Worm (Caenorhabditis elegans) whole organism, midembryonic: ENCODE data around the gene egl-17.
A peak's percentile ranks its signal among the peaks of the same experiment; 100 is the strongest.

Experiments used
- T22C8.4 ChIP-seq: fragments of 200-800 bp; sonication (Bioruptor generic); IDR thresholded peaks from 2 replicates; pipeline ENCODE4 v1.3.6; 2022; ENCODE audit warnings: missing genetic modification characterization, missing compliant biosample characterization
- cog-1 ChIP-seq: sonication (generic microtip); optimal IDR thresholded peaks from 2 replicates; lab custom pipeline; 2016; ENCODE audit warnings: missing genetic modification characterization, missing compliant biosample characterization
- flt-1 ChIP-seq: fragments of 200-800 bp; sonication (Bioruptor generic); IDR thresholded peaks from 2 replicates; pipeline ENCODE4 v1.3.6; 2022; ENCODE audit warnings: missing genetic modification characterization, missing compliant biosample characterization
- klf-2 ChIP-seq: fragments of 200-800 bp; sonication (Bioruptor generic); conservative IDR thresholded peaks from 2 replicates; pipeline ENCODE4 v1.3.6; 2022; ENCODE audit warnings: missing genetic modification reagents, missing genetic modification characterization, missing compliant biosample characterization
- med-1 ChIP-seq: sonication (generic microtip); optimal IDR thresholded peaks from 2 replicates; lab custom pipeline; 2017; ENCODE audit warnings: missing genetic modification characterization, mild to moderate bottlenecking, missing compliant biosample characterization, antibody characterized with exemption, missing genetic modification reagents; ENCODE audit not compliant: insufficient read depth
- ref-1 ChIP-seq: fragments of 200-800 bp; sonication (Bioruptor generic); conservative IDR thresholded peaks from 2 replicates; pipeline ENCODE4 v1.3.6; 2022; ENCODE audit warnings: missing genetic modification reagents, missing genetic modification characterization, missing compliant biosample characterization
- tab-1 ChIP-seq: fragments of 200-800 bp; sonication (Bioruptor generic); IDR thresholded peaks from 2 replicates; pipeline ENCODE4 v1.3.6; 2022; ENCODE audit warnings: missing genetic modification characterization, missing compliant biosample characterization
- ztf-23 ChIP-seq: fragments of 200-800 bp; sonication (Bioruptor generic); IDR thresholded peaks from 2 replicates; pipeline ENCODE4 v1.3.6; 2022; ENCODE audit warnings: missing genetic modification reagents, missing genetic modification characterization, missing compliant biosample characterization
- ztf-29 ChIP-seq: fragments of 200-800 bp; sonication (Bioruptor generic); IDR thresholded peaks from 2 replicates; pipeline ENCODE4 v1.3.6; 2022; ENCODE audit warnings: missing genetic modification reagents, missing genetic modification characterization, missing compliant biosample characterization

The egl-17 gene

DNA sequence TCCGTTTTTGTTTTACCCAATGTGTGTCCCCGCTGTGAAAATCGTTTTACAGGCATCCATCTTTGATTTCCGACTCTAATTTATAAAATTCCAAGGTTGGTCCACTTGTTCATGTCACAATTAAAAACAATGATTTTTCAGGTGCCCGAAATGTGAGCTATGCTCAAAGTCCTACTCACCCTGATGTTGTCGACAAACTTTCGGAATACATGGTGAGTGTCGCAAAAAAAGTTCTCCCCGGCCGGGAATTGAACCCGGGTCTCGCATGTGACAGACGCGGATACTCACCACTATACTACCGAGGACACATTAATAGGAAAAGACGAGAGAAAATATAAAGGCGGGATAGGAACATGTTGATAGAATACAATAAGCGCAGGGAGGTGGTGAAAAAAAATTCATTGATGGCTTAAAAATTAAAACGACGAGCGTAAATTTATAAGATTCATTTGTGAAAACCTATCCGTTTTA is at the start of gene egl-17:
egl-17 (plus strand) TSS at position 51 of the 471 bp plus-strand sequence.
- TF ChIP-seq tab-1 (GFP tag; lab: Robert Waterston, UW) (peak; percentile 94), T22C8.4 (GFP tag; lab: Robert Waterston, UW) (peak; percentile 91), flt-1 (GFP tag; lab: Robert Waterston, UW) (peak; percentile 97), cog-1 (tag; lab: Kevin White, UChicago) (peak; percentile 89), med-1 (GFP tag; lab: Kevin White, UChicago) (peak; percentile 73), ref-1 (GFP tag; lab: Robert Waterston, UW) (peak; percentile 93), ztf-29 (GFP tag; lab: Robert Waterston, UW) (peak; percentile 96), klf-2 (GFP tag; lab: Robert Waterston, UW) (peak; percentile 96), ztf-23 (GFP tag; lab: Robert Waterston, UW) (peak; percentile 96)

DNA sequence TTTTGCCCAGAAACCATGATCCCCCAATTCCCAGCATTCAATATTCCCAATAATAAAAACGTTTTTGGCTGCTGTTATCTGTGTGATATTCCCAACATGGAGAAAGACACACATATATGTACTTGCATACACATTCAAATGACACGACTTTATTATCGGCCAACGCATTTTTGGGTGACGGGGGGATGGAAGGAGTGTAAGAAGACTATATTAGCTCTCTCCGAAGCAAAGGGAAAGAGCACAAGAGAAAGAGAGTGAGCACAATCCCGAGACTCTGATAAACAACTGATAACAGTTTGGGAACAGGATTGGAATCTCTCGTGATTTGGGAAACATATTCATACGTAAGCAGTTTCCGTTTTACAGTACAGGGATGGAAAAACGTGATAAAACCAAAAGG is 49.1 kb upstream of the egl-17 start:
- no peak for TF ChIP-seq med-1 (GFP tag; lab: Kevin White, UChicago)
- TF ChIP-seq flt-1 (GFP tag; lab: Robert Waterston, UW): no peak
- no peak for TF ChIP-seq tab-1 (GFP tag; lab: Robert Waterston, UW)
- TF ChIP-seq cog-1 (tag; lab: Kevin White, UChicago): no peak
- no peak for TF ChIP-seq ztf-29 (GFP tag; lab: Robert Waterston, UW)
- no peak for TF ChIP-seq klf-2 (GFP tag; lab: Robert Waterston, UW)
- TF ChIP-seq ztf-23 (GFP tag; lab: Robert Waterston, UW): no peak
- no peak for TF ChIP-seq T22C8.4 (GFP tag; lab: Robert Waterston, UW)
- no peak for TF ChIP-seq ref-1 (GFP tag; lab: Robert Waterston, UW)

DNA sequence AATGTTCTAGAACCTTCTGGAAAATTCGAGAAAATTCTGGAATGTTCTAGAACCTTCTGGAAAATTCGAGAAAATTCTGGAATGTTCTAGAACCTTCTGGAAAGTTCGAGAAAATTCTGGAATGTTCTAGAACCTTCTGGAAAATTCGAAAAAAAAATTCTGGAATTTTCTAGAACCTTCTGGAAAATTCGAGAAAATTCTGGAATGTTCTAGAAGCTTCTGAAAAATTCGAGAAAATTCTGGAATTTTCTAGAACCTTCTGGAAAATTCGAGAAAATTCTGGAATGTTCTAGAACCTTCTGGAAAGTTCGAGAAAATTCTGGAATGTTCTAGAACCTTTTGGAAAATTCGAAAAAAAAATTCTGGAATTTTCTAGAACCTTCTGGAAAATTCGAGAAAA is 46.1 kb upstream of the egl-17 start:
- TF ChIP-seq flt-1 (GFP tag; lab: Robert Waterston, UW): peak; percentile 82

DNA sequence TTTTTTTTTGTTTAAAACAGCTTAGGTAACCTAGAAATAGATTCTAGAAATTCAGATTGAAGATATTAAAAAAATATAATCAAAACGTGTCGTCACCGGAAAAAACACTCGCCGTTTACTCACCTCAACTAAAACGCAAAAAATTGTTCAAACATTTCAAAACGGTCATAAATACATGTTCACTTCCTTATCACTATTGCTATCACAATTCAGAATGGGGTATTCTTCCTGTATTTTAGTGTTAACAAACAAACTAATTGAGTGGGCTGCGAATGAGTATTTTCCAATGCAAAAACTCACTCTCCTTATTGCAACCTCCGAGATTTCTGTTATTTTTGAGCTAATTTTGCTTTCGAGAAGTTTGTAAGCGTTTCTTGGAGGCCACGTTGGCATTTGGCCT is 39.7 kb upstream of the egl-17 start, which contains the start of gene F52D1.2:
F52D1.2 (minus strand) TSS at position 393 of the 400 bp plus-strand sequence.
- TF ChIP-seq flt-1 (GFP tag; lab: Robert Waterston, UW) (no peak), cog-1 (tag; lab: Kevin White, UChicago) (no peak), med-1 (GFP tag; lab: Kevin White, UChicago) (no peak), tab-1 (GFP tag; lab: Robert Waterston, UW) (no peak), ztf-29 (GFP tag; lab: Robert Waterston, UW) (no peak), T22C8.4 (GFP tag; lab: Robert Waterston, UW) (no peak), ztf-23 (GFP tag; lab: Robert Waterston, UW) (no peak), klf-2 (GFP tag; lab: Robert Waterston, UW) (no peak), ref-1 (GFP tag; lab: Robert Waterston, UW) (no peak)

DNA sequence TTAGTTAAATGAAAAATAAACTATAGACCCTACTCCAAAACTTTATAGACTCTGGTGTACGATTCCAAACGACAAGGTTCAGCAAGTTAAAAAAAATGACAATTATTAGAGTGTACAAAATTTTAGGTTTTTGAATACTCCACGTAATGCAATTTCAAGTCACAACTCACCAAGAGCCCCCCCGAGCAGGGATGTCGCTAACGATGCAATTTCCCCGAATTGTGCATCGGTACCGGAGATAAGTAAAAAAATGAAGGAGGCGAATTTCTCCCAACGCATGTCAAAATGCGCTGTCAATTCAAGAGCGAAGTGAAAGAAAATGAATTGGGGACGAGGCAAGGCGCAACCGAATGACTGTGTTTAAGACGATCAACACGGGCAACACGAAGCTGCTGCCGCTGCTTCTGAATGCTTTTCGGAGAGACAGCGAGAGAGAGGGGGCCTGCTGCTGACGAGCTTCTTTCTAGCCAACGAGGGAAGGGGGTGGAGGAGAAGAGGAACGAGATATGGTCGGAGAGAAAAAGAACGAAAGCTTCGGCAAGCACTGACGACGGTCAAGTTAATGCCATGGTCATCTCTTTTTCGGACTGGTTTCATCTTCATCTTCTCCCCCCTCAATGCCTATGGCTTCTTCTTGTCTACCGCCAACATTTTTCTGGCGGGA is 32.2 kb upstream of the egl-17 start, which contains the start of gene abu-12:
abu-12 (minus strand) TSS at position 472 of the 664 bp plus-strand sequence.
- TF ChIP-seq med-1 (GFP tag; lab: Kevin White, UChicago) (no peak), T22C8.4 (GFP tag; lab: Robert Waterston, UW) (no peak), cog-1 (tag; lab: Kevin White, UChicago) (no peak), ztf-29 (GFP tag; lab: Robert Waterston, UW) (no peak), ref-1 (GFP tag; lab: Robert Waterston, UW) (no peak), flt-1 (GFP tag; lab: Robert Waterston, UW) (no peak), klf-2 (GFP tag; lab: Robert Waterston, UW) (no peak), ztf-23 (GFP tag; lab: Robert Waterston, UW) (no peak), tab-1 (GFP tag; lab: Robert Waterston, UW) (no peak)

DNA sequence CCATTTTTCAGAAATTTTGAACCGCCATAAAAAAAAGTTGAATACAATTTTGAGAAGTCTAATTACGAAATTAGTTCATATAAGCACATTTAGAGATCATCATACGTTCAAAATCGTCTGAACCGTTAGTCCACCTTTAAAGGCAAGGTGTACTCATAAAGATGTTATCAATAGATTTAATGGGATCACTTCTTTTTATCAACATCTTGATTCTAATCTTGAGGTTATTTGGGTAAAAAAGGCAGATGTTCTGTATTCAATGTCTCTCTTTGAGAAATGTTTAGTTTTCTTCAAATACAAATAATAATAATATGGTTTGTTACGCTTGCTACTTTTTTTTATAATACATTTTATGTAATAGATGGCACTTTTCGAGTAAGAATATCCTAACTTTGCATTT is 30.2 kb upstream of the egl-17 start:
- TF ChIP-seq med-1 (GFP tag; lab: Kevin White, UChicago): no peak
- TF ChIP-seq ztf-23 (GFP tag; lab: Robert Waterston, UW): no peak
- TF ChIP-seq cog-1 (tag; lab: Kevin White, UChicago): no peak
- no peak for TF ChIP-seq ref-1 (GFP tag; lab: Robert Waterston, UW)
- TF ChIP-seq T22C8.4 (GFP tag; lab: Robert Waterston, UW): no peak
- no peak for TF ChIP-seq ztf-29 (GFP tag; lab: Robert Waterston, UW)
- TF ChIP-seq tab-1 (GFP tag; lab: Robert Waterston, UW): no peak
- TF ChIP-seq flt-1 (GFP tag; lab: Robert Waterston, UW): no peak
- no peak for TF ChIP-seq klf-2 (GFP tag; lab: Robert Waterston, UW)

DNA sequence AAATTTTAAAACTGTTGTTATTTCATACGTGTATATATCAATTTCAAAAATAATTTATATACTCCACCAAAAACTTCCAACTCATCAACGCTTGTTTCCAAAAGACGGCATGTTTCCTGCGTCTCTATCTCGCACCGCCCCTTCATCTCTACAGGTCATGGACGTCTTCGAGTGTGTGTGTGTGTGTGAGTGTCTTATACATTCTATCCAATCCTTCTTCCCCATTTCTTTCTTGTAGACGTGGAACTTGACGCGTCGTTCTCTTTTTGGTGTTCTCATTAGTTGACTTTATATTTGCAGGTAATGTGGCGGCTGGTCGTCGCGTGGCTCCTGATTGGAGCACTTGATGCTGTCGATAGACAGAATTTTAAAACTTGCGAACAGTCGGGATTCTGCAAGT is 29.1 kb upstream of the egl-17 start, which contains the start of gene aagr-4:
aagr-4 (plus strand) TSS at position 301 of the 400 bp plus-strand sequence.
- no peak for TF ChIP-seq ref-1 (GFP tag; lab: Robert Waterston, UW)
- no peak for TF ChIP-seq cog-1 (tag; lab: Kevin White, UChicago)
- TF ChIP-seq flt-1 (GFP tag; lab: Robert Waterston, UW): no peak
- TF ChIP-seq ztf-29 (GFP tag; lab: Robert Waterston, UW): no peak
- no peak for TF ChIP-seq tab-1 (GFP tag; lab: Robert Waterston, UW)
- no peak for TF ChIP-seq klf-2 (GFP tag; lab: Robert Waterston, UW)
- no peak for TF ChIP-seq ztf-23 (GFP tag; lab: Robert Waterston, UW)
- TF ChIP-seq med-1 (GFP tag; lab: Kevin White, UChicago): no peak
- TF ChIP-seq T22C8.4 (GFP tag; lab: Robert Waterston, UW): no peak

DNA sequence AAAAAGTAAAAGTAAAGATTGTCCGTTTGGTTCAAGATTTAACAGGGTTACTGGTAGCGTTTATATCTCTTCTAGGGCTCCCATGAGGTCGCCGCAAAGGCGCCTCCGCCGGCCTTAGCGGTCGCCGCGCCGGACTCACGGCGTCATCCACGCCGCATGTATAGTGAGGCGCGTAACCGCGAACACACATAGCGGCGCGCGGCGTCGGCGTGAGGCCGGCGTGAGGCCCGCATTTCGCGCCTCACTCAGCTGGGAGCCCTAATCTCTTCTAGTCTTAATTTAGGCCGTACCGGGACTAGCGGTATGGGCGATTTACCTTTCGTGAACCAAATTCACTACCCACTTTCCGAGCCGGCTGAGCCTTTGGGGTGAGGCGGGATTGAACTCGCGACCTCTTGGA is 27.9 kb upstream of the egl-17 start:
- TF ChIP-seq ref-1 (GFP tag; lab: Robert Waterston, UW) (no peak), tab-1 (GFP tag; lab: Robert Waterston, UW) (0 out of 2 replicates have a peak, but pooled peaks have one; percentile 40)

DNA sequence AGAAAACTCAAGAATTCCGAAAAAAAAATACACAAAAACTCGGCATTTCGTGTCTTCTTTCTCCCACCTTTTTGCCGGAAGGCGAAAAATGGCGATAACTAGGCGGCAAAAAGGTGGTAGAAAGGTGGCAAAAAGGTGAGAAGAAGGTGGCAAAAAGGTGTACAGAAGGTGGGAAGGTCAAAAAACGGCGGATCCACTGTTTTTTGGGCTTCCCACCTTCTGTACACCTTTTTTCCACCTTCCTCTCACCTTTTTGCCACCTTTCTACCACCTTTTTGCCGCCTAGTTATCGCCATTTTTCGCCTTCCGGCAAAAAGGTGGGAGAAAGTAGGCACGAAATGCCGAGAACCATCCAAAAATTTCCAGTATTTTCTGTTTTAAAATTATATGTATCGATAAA is 23.6 kb upstream of the egl-17 start:
- TF ChIP-seq ztf-23 (GFP tag; lab: Robert Waterston, UW) (0 out of 2 replicates have a peak, but pooled peaks have one; percentile 47), ref-1 (GFP tag; lab: Robert Waterston, UW) (peak; percentile 49; the same call in 1 of the 2 replicates), flt-1 (GFP tag; lab: Robert Waterston, UW) (0 out of 2 replicates have a peak, but pooled peaks have one; percentile 43), T22C8.4 (GFP tag; lab: Robert Waterston, UW) (0 out of 2 replicates have a peak, but pooled peaks have one; percentile 9), klf-2 (GFP tag; lab: Robert Waterston, UW) (peak; percentile 57; the same call in 1 of the 2 replicates), ztf-29 (GFP tag; lab: Robert Waterston, UW) (peak; percentile 22; the same call in 1 of the 2 replicates), tab-1 (GFP tag; lab: Robert Waterston, UW) (peak; percentile 54; the same call in 1 of the 2 replicates)
